Worm (Caenorhabditis elegans) whole organism, L4 larva: ENCODE data around the gene spp-7.

Experiments
- F10B5.3 ChIP-seq: sonication (generic microtip); optimal IDR thresholded peaks from 2 replicates; lab custom pipeline; 2016; ENCODE audit warnings: mild to moderate bottlenecking, missing genetic modification characterization, missing compliant biosample characterization
- F26F4.8 ChIP-seq: fragments of 200-800 bp; sonication (Bioruptor generic); conservative IDR thresholded peaks from 2 replicates; pipeline ENCODE4 v1.3.6; 2022; ENCODE audit warnings: missing genetic modification characterization, missing compliant biosample characterization
- F37D6.2 ChIP-seq: sonication (generic microtip); optimal IDR thresholded peaks from 2 replicates; lab custom pipeline; 2016; ENCODE audit warnings: mild to moderate bottlenecking, missing genetic modification characterization, missing compliant biosample characterization
- F49E8.2 ChIP-seq: sonication (generic microtip); optimal IDR thresholded peaks from 2 replicates; lab custom pipeline; 2016; ENCODE audit warnings: missing compliant biosample characterization, mild to moderate bottlenecking, missing genetic modification characterization, borderline replicate concordance
- T20F7.1 ChIP-seq: fragments of 200-800 bp; sonication (Bioruptor generic); optimal IDR thresholded peaks from 2 replicates; lab custom pipeline; 2018; ENCODE audit warnings: mild to moderate bottlenecking, missing genetic modification characterization, missing compliant biosample characterization
- T26A8.4 ChIP-seq: fragments of 200-800 bp; sonication (Bioruptor generic); IDR thresholded peaks from 2 replicates; pipeline ENCODE4 v1.3.6; 2022; ENCODE audit warnings: missing genetic modification characterization, missing compliant biosample characterization
- Y48G9A.11 ChIP-seq: fragments of 200-800 bp; sonication (Bioruptor generic); IDR thresholded peaks from 2 replicates; pipeline ENCODE4 v1.3.6; 2022; ENCODE audit warnings: missing genetic modification reagents, missing genetic modification characterization, missing compliant biosample characterization
- Y5F2A.4 ChIP-seq: fragments of 200-800 bp; sonication (Bioruptor generic); optimal IDR thresholded peaks from 2 replicates; lab custom pipeline; 2018; ENCODE audit warnings: mild to moderate bottlenecking, missing genetic modification characterization, missing compliant biosample characterization
- Y75B8A.6 ChIP-seq: fragments of 200-800 bp; sonication (Bioruptor generic); IDR thresholded peaks from 2 replicates; pipeline ENCODE4 v1.3.6; 2022; ENCODE audit warnings: missing genetic modification reagents, missing genetic modification characterization, missing compliant biosample characterization
- ama-1 ChIP-seq: fragments of 150-350 bp; optimal IDR thresholded peaks from 2 replicates; lab custom pipeline; 2014; ENCODE audit warnings: inconsistent platforms, mixed read lengths
- arid-1 ChIP-seq: fragments of 200-800 bp; sonication (Bioruptor generic); conservative IDR thresholded peaks from 2 replicates; pipeline ENCODE4 v1.3.6; 2022; ENCODE audit warnings: missing genetic modification reagents, missing genetic modification characterization, missing compliant biosample characterization
- ceh-20 ChIP-seq: fragments of 200-800 bp; sonication (Bioruptor generic); IDR thresholded peaks from 2 replicates; pipeline ENCODE4 v1.3.6; 2022; ENCODE audit warnings: missing genetic modification reagents, missing genetic modification characterization, missing compliant biosample characterization
- ceh-28 ChIP-seq: fragments of 150-350 bp; optimal IDR thresholded peaks from 2 replicates; lab custom pipeline; 2014; ENCODE audit warnings: missing biosample characterization, missing genetic modification reagents, missing genetic modification characterization
- ceh-32 ChIP-seq: sonication (generic microtip); optimal IDR thresholded peaks from 2 replicates; lab custom pipeline; 2016; ENCODE audit warnings: mild to moderate bottlenecking, missing genetic modification characterization, missing compliant biosample characterization; ENCODE audit not compliant: poor library complexity
- ctbp-1 ChIP-seq: fragments of 200-800 bp; sonication (Bioruptor generic); IDR thresholded peaks from 2 replicates; pipeline ENCODE4 v1.3.6; 2022; ENCODE audit warnings: missing genetic modification reagents, missing genetic modification characterization, missing compliant biosample characterization
- daf-12 ChIP-seq: fragments of 150-350 bp; optimal IDR thresholded peaks from 2 replicates; lab custom pipeline; 2014; ENCODE audit warnings: missing biosample characterization, missing genetic modification reagents, missing genetic modification characterization
- daf-16 ChIP-seq, 3 experiments: sonication (generic microtip); optimal IDR thresholded peaks; 2 replicates each; lab custom pipeline; 2016 to 2017; ENCODE audit warnings: missing genetic modification characterization in 3 of 3, missing genetic modification reagents in 3 of 3, mild to moderate bottlenecking in 2 of 3, missing compliant biosample characterization in 2 of 3, missing biosample characterization in 1 of 3, moderate library complexity in 1 of 3
- dmd-6 ChIP-seq: fragments of 200-800 bp; sonication (Bioruptor generic); IDR thresholded peaks from 2 replicates; pipeline ENCODE4 v1.3.6; 2022; ENCODE audit warnings: missing genetic modification reagents, missing genetic modification characterization, missing compliant biosample characterization
- dmd-8 ChIP-seq: fragments of 200-800 bp; sonication (Bioruptor generic); IDR thresholded peaks from 2 replicates; pipeline ENCODE4 v1.3.6; 2022; ENCODE audit warnings: missing genetic modification characterization, missing compliant biosample characterization
- egl-27 ChIP-seq: sonication (generic microtip); optimal IDR thresholded peaks from 3 replicates; lab custom pipeline; 2017; ENCODE audit warnings: missing biosample characterization, missing genetic modification reagents, missing genetic modification characterization
- gei-8 ChIP-seq: fragments of 200-800 bp; sonication (Bioruptor generic); optimal IDR thresholded peaks from 2 replicates; lab custom pipeline; 2018; ENCODE audit warnings: mild to moderate bottlenecking, missing genetic modification characterization, missing compliant biosample characterization
- hif-1 ChIP-seq, 2 experiments: sonication (generic microtip); optimal IDR thresholded peaks; 2 replicates each; lab custom pipeline; 2016 to 2017; ENCODE audit warnings: missing compliant biosample characterization in 2 of 2, missing genetic modification characterization in 2 of 2, missing genetic modification reagents in 2 of 2, missing genotype in 2 of 2, mild to moderate bottlenecking in 1 of 2
- hlh-30 ChIP-seq: sonication (generic microtip); optimal IDR thresholded peaks from 2 replicates; lab custom pipeline; 2017; ENCODE audit warnings: antibody characterized with exemption, mild to moderate bottlenecking, missing genetic modification characterization, missing compliant biosample characterization; ENCODE audit not compliant: insufficient read depth
- jun-1 ChIP-seq: fragments of 150-350 bp; optimal IDR thresholded peaks from 2 replicates; lab custom pipeline; 2014; ENCODE audit warnings: missing biosample characterization, missing genetic modification reagents, missing genetic modification characterization
- lin-1 ChIP-seq: fragments of 200-800 bp; sonication (Bioruptor generic); IDR thresholded peaks from 2 replicates; pipeline ENCODE4 v1.3.6; 2022; ENCODE audit warnings: missing genetic modification reagents, missing genetic modification characterization, missing compliant biosample characterization
- lin-29 ChIP-seq: fragments of 200-800 bp; sonication (Bioruptor generic); IDR thresholded peaks from 2 replicates; pipeline ENCODE4 v1.3.6; 2022; ENCODE audit warnings: missing genetic modification reagents, missing genetic modification characterization, missing compliant biosample characterization
- lin-38 ChIP-seq: fragments of 200-800 bp; sonication (Bioruptor generic); IDR thresholded peaks from 2 replicates; pipeline ENCODE4 v1.3.6; 2022; ENCODE audit warnings: missing genetic modification reagents, missing genetic modification characterization, missing compliant biosample characterization
- mdl-1 ChIP-seq, 2 experiments: fragments of 150-350 bp in 1 of 2; sonication (generic microtip) in 1 of 2; optimal IDR thresholded peaks; 2 replicates each; lab custom pipeline; 2014 to 2017; ENCODE audit warnings: missing biosample characterization in 2 of 2, missing genetic modification characterization in 2 of 2
- mes-2 ChIP-seq: sonication (generic microtip); optimal IDR thresholded peaks from 2 replicates; lab custom pipeline; 2016; ENCODE audit warnings: missing genotype, mild to moderate bottlenecking, missing genetic modification characterization, missing compliant biosample characterization; ENCODE audit not compliant: poor library complexity, severe bottlenecking
- nhr-102 ChIP-seq: sonication (generic microtip); optimal IDR thresholded peaks from 2 replicates; lab custom pipeline; 2016; ENCODE audit warnings: mild to moderate bottlenecking, missing genetic modification characterization, moderate library complexity, missing compliant biosample characterization
- nhr-11 ChIP-seq: fragments of 150-350 bp; optimal IDR thresholded peaks from 2 replicates; lab custom pipeline; 2014; ENCODE audit warnings: missing biosample characterization, missing genetic modification characterization
- nhr-111 ChIP-seq: fragments of 200-800 bp; sonication (Bioruptor generic); optimal IDR thresholded peaks from 2 replicates; lab custom pipeline; 2018; ENCODE audit warnings: mild to moderate bottlenecking, missing genetic modification characterization, missing compliant biosample characterization
- nhr-237 ChIP-seq: sonication (generic microtip); optimal IDR thresholded peaks from 2 replicates; lab custom pipeline; 2017; ENCODE audit warnings: missing biosample characterization, missing genetic modification characterization
- nhr-25 ChIP-seq: sonication (generic microtip); optimal IDR thresholded peaks from 2 replicates; lab custom pipeline; 2017; ENCODE audit warnings: missing genetic modification characterization, mild to moderate bottlenecking, missing compliant biosample characterization, antibody characterized with exemption, moderate library complexity, borderline replicate concordance; ENCODE audit not compliant: insufficient read depth
- nhr-42 ChIP-seq: fragments of 200-800 bp; sonication (Bioruptor generic); IDR thresholded peaks from 2 replicates; pipeline ENCODE4 v1.3.6; 2022; ENCODE audit warnings: missing genetic modification characterization, missing compliant biosample characterization
- nhr-48 ChIP-seq: sonication (generic microtip); optimal IDR thresholded peaks from 2 replicates; lab custom pipeline; 2016; ENCODE audit warnings: mild to moderate bottlenecking, missing genetic modification characterization, missing compliant biosample characterization
- nhr-76 ChIP-seq: fragments of 150-350 bp; optimal IDR thresholded peaks from 2 replicates; lab custom pipeline; 2014; ENCODE audit warnings: missing biosample characterization, missing genetic modification characterization
- rbr-2 ChIP-seq: sonication (generic microtip); optimal IDR thresholded peaks from 2 replicates; lab custom pipeline; 2016; ENCODE audit warnings: missing genotype, missing genetic modification characterization, missing compliant biosample characterization
- saeg-2 ChIP-seq: fragments of 200-800 bp; sonication (Bioruptor generic); IDR thresholded peaks from 2 replicates; pipeline ENCODE4 v1.3.6; 2022; ENCODE audit warnings: missing genetic modification reagents, missing genetic modification characterization, missing compliant biosample characterization
- set-16 ChIP-seq: fragments of 200-800 bp; sonication (Bioruptor generic); IDR thresholded peaks from 2 replicates; pipeline ENCODE4 v1.3.6; 2022; ENCODE audit warnings: missing genetic modification reagents, missing genetic modification characterization, missing compliant biosample characterization
- unc-62 ChIP-seq, 3 experiments: fragments of 150-350 bp in 1 of 3; sonication (generic microtip); optimal IDR thresholded peaks in 2 of 3; peaks in 1 of 3; 1 replicate in 1 of 3; 2 replicates in 2 of 3; lab custom pipeline; 2014 to 2017; ENCODE audit warnings: missing biosample characterization in 3 of 3, missing genetic modification characterization in 3 of 3, missing genetic modification reagents in 3 of 3, missing genotype in 1 of 3
- zag-1 ChIP-seq: fragments of 150-350 bp; optimal IDR thresholded peaks from 2 replicates; lab custom pipeline; 2014; ENCODE audit warnings: missing biosample characterization, missing genetic modification characterization
- zip-11 ChIP-seq: fragments of 200-800 bp; sonication (Bioruptor generic); IDR thresholded peaks from 2 replicates; pipeline ENCODE4 v1.3.6; 2022; ENCODE audit warnings: missing genetic modification characterization, missing compliant biosample characterization
- ztf-11 ChIP-seq: fragments of 150-350 bp; optimal IDR thresholded peaks from 2 replicates; lab custom pipeline; 2014; ENCODE audit warnings: missing biosample characterization, missing genetic modification characterization
- ztf-7 ChIP-seq: fragments of 150-350 bp; optimal IDR thresholded peaks from 2 replicates; lab custom pipeline; 2014; ENCODE audit warnings: missing biosample characterization, missing genetic modification characterization

spp-7 gene

ce11 chrIV:5367899-5368298 lies 47.7 kb downstream of the spp-7 start:
- TF ChIP-seq egl-27 (tag; lab: Kevin White, UChicago), result no peak
- TF ChIP-seq lin-38, result no peak
- no peak for TF ChIP-seq nhr-237 (tag; lab: Kevin White, UChicago)
- no peak for TF ChIP-seq ztf-11 (tag; lab: Kevin White, UChicago)
- no peak for TF ChIP-seq F26F4.8
- TF ChIP-seq jun-1 (tag; lab: Kevin White, UChicago), result no peak
- no peak for TF ChIP-seq Y5F2A.4 (GFP tag; lab: Kevin White, UChicago)
- TF ChIP-seq gei-8, result no peak
- TF ChIP-seq set-16 (GFP tag; lab: Robert Waterston, UW), result no peak
- no peak for TF ChIP-seq nhr-25 (tag; lab: Kevin White, UChicago)
- TF ChIP-seq dmd-8, result no peak

ce11 chrIV:5366567-5366966 lies 49.0 kb downstream of the spp-7 start, which contains the start of gene sand-1:
Gene sand-1, plus strand, starts transcription at chrIV:5366867.
- TF ChIP-seq ama-1 (peak; percentile 14), ztf-7 (tag; lab: Kevin White, UChicago) (no peak)

- TF ChIP-seq arid-1 (0 out of 2 replicates have a peak, but pooled peaks have one; percentile 27), lin-29 (GFP tag; lab: Robert Waterston, UW) (no peak), unc-62 (GFP tag; optimal IDR thresholded peaks at IDR 0.05 in 1 of 2; lab: Kevin White, UChicago) (peak in 1 of 2 experiments; percentile 81), unc-62 (tag; optimal IDR thresholded peaks at IDR 0.05; lab: Kevin White, UChicago) (no peak), ztf-7 (tag; lab: Kevin White, UChicago) (no peak), lin-1 (GFP tag; lab: Robert Waterston, UW) (no peak), ceh-28 (tag; lab: Kevin White, UChicago) (no peak), nhr-111 (no peak), Y48G9A.11 (GFP tag; lab: Robert Waterston, UW) (no peak), ceh-32 (tag; lab: Kevin White, UChicago) (no peak), ama-1 (no peak), mes-2 (tag; lab: Kevin White, UChicago) (peak; percentile 97), mdl-1 (tag; optimal IDR thresholded peaks at IDR 0.05; lab: Kevin White, UChicago) (peak in 1 of 2 experiments; percentile 36), nhr-11 (tag; lab: Kevin White, UChicago) (no peak), gei-8 (no peak), zip-11 (GFP tag; lab: Robert Waterston, UW) (no peak), T26A8.4 (GFP tag; lab: Robert Waterston, UW) (peak; percentile 38; the same call in 1 of the 2 replicates), saeg-2 (GFP tag; lab: Robert Waterston, UW) (no peak), ctbp-1 (GFP tag; lab: Robert Waterston, UW) (no peak), daf-12 (tag; lab: Kevin White, UChicago) (no peak), hif-1 (tag; optimal IDR thresholded peaks at IDR 0.05; lab: Kevin White, UChicago) (peak in 1 of 2 experiments; percentile 78), F37D6.2 (tag; lab: Kevin White, UChicago) (no peak), egl-27 (tag; lab: Kevin White, UChicago) (no peak), nhr-102 (tag; lab: Kevin White, UChicago) (peak; percentile 9), F49E8.2 (tag; lab: Kevin White, UChicago) (no peak), rbr-2 (peak; percentile 34), Y75B8A.6 (GFP tag; lab: Robert Waterston, UW) (no peak), dmd-6 (GFP tag; lab: Robert Waterston, UW) (peak; percentile 35), Y5F2A.4 (GFP tag; lab: Kevin White, UChicago) (no peak), zag-1 (tag; lab: Kevin White, UChicago) (no peak), nhr-42 (no peak), hlh-30 (tag; lab: Kevin White, UChicago) (peak; percentile 96), T20F7.1 (GFP tag; lab: Kevin White, UChicago) (no peak), nhr-48 (no peak), ceh-20 (GFP tag; lab: Robert Waterston, UW) (no peak), nhr-76 (no peak), F10B5.3 (tag; lab: Kevin White, UChicago) (no peak), daf-16 (GFP tag; optimal IDR thresholded peaks at IDR 0.05; lab: Kevin White, UChicago) (peak in 1 of 2 experiments; percentile 83), daf-16 (tag; optimal IDR thresholded peaks at IDR 0.05; lab: Kevin White, UChicago) (peak; percentile 71)
These were observed 51.4 kb downstream of the spp-7 start, which contains the start of the genes hda-6 and F41H10.4 for ce11 chrIV:5364135-5364609. Gene hda-6, minus strand, starts transcription at chrIV:5364306. Gene F41H10.4, plus strand, starts transcription at chrIV:5364559.
